Worm (Caenorhabditis elegans) whole organism, L4 larva: ENCODE data around the gene tax-6.

ENCODE experiments used
- F37D6.2 ChIP-seq: sonication (generic microtip); optimal IDR thresholded peaks from 2 replicates; lab custom pipeline; 2016; ENCODE audit warnings: mild to moderate bottlenecking, missing genetic modification characterization, missing compliant biosample characterization
- F44E2.7 ChIP-seq: fragments of 200-800 bp; sonication (Bioruptor generic); IDR thresholded peaks from 2 replicates; pipeline ENCODE4 v2.1.2; 2022; ENCODE audit warnings: missing genetic modification characterization, missing compliant biosample characterization
- F49E8.2 ChIP-seq: sonication (generic microtip); optimal IDR thresholded peaks from 2 replicates; lab custom pipeline; 2016; ENCODE audit warnings: missing compliant biosample characterization, mild to moderate bottlenecking, missing genetic modification characterization, borderline replicate concordance
- T26A8.4 ChIP-seq: fragments of 200-800 bp; sonication (Bioruptor generic); IDR thresholded peaks from 2 replicates; pipeline ENCODE4 v1.3.6; 2022; ENCODE audit warnings: missing genetic modification characterization, missing compliant biosample characterization
- Y105C5A.15 ChIP-seq: fragments of 200-800 bp; sonication (Bioruptor generic); IDR thresholded peaks from 2 replicates; pipeline ENCODE4 v1.3.6; 2022; ENCODE audit warnings: missing genetic modification characterization, missing compliant biosample characterization
- ZK546.5 ChIP-seq, 2 experiments: sonication (generic microtip); optimal IDR thresholded peaks; 2 replicates each; lab custom pipeline; 2017; ENCODE audit warnings: missing biosample characterization in 2 of 2, missing genetic modification characterization in 2 of 2
- aly-2 ChIP-seq: sonication (generic microtip); optimal IDR thresholded peaks from 2 replicates; lab custom pipeline; 2018; ENCODE audit warnings: missing biosample characterization, missing genetic modification characterization
- attf-4 ChIP-seq: sonication (generic microtip); optimal IDR thresholded peaks from 3 replicates; lab custom pipeline; 2017; ENCODE audit warnings: missing biosample characterization, missing genetic modification characterization
- ceh-20 ChIP-seq: fragments of 200-800 bp; sonication (Bioruptor generic); IDR thresholded peaks from 2 replicates; pipeline ENCODE4 v1.3.6; 2022; ENCODE audit warnings: missing genetic modification reagents, missing genetic modification characterization, missing compliant biosample characterization
- ceh-28 ChIP-seq: fragments of 150-350 bp; optimal IDR thresholded peaks from 2 replicates; lab custom pipeline; 2014; ENCODE audit warnings: missing biosample characterization, missing genetic modification reagents, missing genetic modification characterization
- ces-1 ChIP-seq: fragments of 150-350 bp; sonication (generic microtip); optimal IDR thresholded peaks from 4 replicates; lab custom pipeline; 2014; ENCODE audit warnings: missing biosample characterization, missing genetic modification reagents, missing genetic modification characterization
- daf-16 ChIP-seq, 3 experiments: sonication (generic microtip); optimal IDR thresholded peaks; 2 replicates each; lab custom pipeline; 2016 to 2017; ENCODE audit warnings: missing genetic modification characterization in 3 of 3, missing genetic modification reagents in 3 of 3, mild to moderate bottlenecking in 2 of 3, missing compliant biosample characterization in 2 of 3, missing biosample characterization in 1 of 3, moderate library complexity in 1 of 3
- daf-8 ChIP-seq: fragments of 200-800 bp; sonication (Bioruptor generic); IDR thresholded peaks from 2 replicates; pipeline ENCODE4 v1.3.6; 2022; ENCODE audit warnings: missing genetic modification characterization, missing compliant biosample characterization
- dmd-6 ChIP-seq: fragments of 200-800 bp; sonication (Bioruptor generic); IDR thresholded peaks from 2 replicates; pipeline ENCODE4 v1.3.6; 2022; ENCODE audit warnings: missing genetic modification reagents, missing genetic modification characterization, missing compliant biosample characterization
- duxl-1 ChIP-seq: sonication (generic microtip); optimal IDR thresholded peaks from 2 replicates; lab custom pipeline; 2016; ENCODE audit warnings: mild to moderate bottlenecking, missing genetic modification characterization, moderate library complexity, missing compliant biosample characterization; ENCODE audit not compliant: poor library complexity
- dve-1 ChIP-seq: sonication (generic microtip); optimal IDR thresholded peaks from 2 replicates; lab custom pipeline; 2017; ENCODE audit warnings: antibody characterized with exemption, mild to moderate bottlenecking, missing genetic modification characterization, missing compliant biosample characterization; ENCODE audit not compliant: insufficient read depth
- egl-27 ChIP-seq: sonication (generic microtip); optimal IDR thresholded peaks from 3 replicates; lab custom pipeline; 2017; ENCODE audit warnings: missing biosample characterization, missing genetic modification reagents, missing genetic modification characterization
- hif-1 ChIP-seq, 2 experiments: sonication (generic microtip); optimal IDR thresholded peaks; 2 replicates each; lab custom pipeline; 2016 to 2017; ENCODE audit warnings: missing compliant biosample characterization in 2 of 2, missing genetic modification characterization in 2 of 2, missing genetic modification reagents in 2 of 2, missing genotype in 2 of 2, mild to moderate bottlenecking in 1 of 2
- hlh-11 ChIP-seq: fragments of 200-800 bp; sonication (Bioruptor generic); optimal IDR thresholded peaks from 2 replicates; lab custom pipeline; 2018; ENCODE audit warnings: mild to moderate bottlenecking, missing genetic modification characterization, missing compliant biosample characterization
- hlh-30 ChIP-seq: sonication (generic microtip); optimal IDR thresholded peaks from 2 replicates; lab custom pipeline; 2017; ENCODE audit warnings: antibody characterized with exemption, mild to moderate bottlenecking, missing genetic modification characterization, missing compliant biosample characterization; ENCODE audit not compliant: insufficient read depth
- lim-7 ChIP-seq: fragments of 200-800 bp; sonication (Bioruptor generic); IDR thresholded peaks from 2 replicates; pipeline ENCODE4 v1.3.6; 2022; ENCODE audit warnings: missing genetic modification characterization, missing compliant biosample characterization
- lin-1 ChIP-seq: fragments of 200-800 bp; sonication (Bioruptor generic); IDR thresholded peaks from 2 replicates; pipeline ENCODE4 v1.3.6; 2022; ENCODE audit warnings: missing genetic modification reagents, missing genetic modification characterization, missing compliant biosample characterization
- lin-39 ChIP-seq: fragments of 150-350 bp; optimal IDR thresholded peaks from 2 replicates; lab custom pipeline; 2014; ENCODE audit warnings: missing biosample characterization, missing genetic modification reagents, missing genetic modification characterization
- madf-5 ChIP-seq, 2 experiments: fragments of 200-800 bp; sonication (Bioruptor generic); IDR thresholded peaks; 2 replicates each; pipeline ENCODE4 v1.3.6; 2022; ENCODE audit warnings: missing compliant biosample characterization in 2 of 2, missing genetic modification characterization in 2 of 2
- mdl-1 ChIP-seq, 2 experiments: fragments of 150-350 bp in 1 of 2; sonication (generic microtip) in 1 of 2; optimal IDR thresholded peaks; 2 replicates each; lab custom pipeline; 2014 to 2017; ENCODE audit warnings: missing biosample characterization in 2 of 2, missing genetic modification characterization in 2 of 2
- mdt-29 ChIP-seq: fragments of 200-800 bp; sonication (Bioruptor generic); IDR thresholded peaks from 2 replicates; pipeline ENCODE4 v1.3.6; 2022; ENCODE audit warnings: missing genetic modification reagents, missing genetic modification characterization, missing compliant biosample characterization
- mes-2 ChIP-seq: sonication (generic microtip); optimal IDR thresholded peaks from 2 replicates; lab custom pipeline; 2016; ENCODE audit warnings: missing genotype, mild to moderate bottlenecking, missing genetic modification characterization, missing compliant biosample characterization; ENCODE audit not compliant: poor library complexity, severe bottlenecking
- mxl-2 ChIP-seq: fragments of 200-800 bp; sonication (Bioruptor generic); conservative IDR thresholded peaks from 2 replicates; pipeline ENCODE4 v1.3.6; 2022; ENCODE audit warnings: missing genetic modification reagents, missing genetic modification characterization, missing compliant biosample characterization
- nhr-102 ChIP-seq: sonication (generic microtip); optimal IDR thresholded peaks from 2 replicates; lab custom pipeline; 2016; ENCODE audit warnings: mild to moderate bottlenecking, missing genetic modification characterization, moderate library complexity, missing compliant biosample characterization
- nhr-111 ChIP-seq: fragments of 200-800 bp; sonication (Bioruptor generic); optimal IDR thresholded peaks from 2 replicates; lab custom pipeline; 2018; ENCODE audit warnings: mild to moderate bottlenecking, missing genetic modification characterization, missing compliant biosample characterization
- nhr-28 ChIP-seq: fragments of 150-350 bp; optimal IDR thresholded peaks from 2 replicates; lab custom pipeline; 2014; ENCODE audit warnings: missing biosample characterization, missing genetic modification characterization
- nhr-41 ChIP-seq: fragments of 200-800 bp; sonication (Bioruptor generic); IDR thresholded peaks from 2 replicates; pipeline ENCODE4 v1.3.6; 2022; ENCODE audit warnings: missing genetic modification reagents, missing genetic modification characterization, missing compliant biosample characterization
- nhr-42 ChIP-seq: fragments of 200-800 bp; sonication (Bioruptor generic); IDR thresholded peaks from 2 replicates; pipeline ENCODE4 v1.3.6; 2022; ENCODE audit warnings: missing genetic modification characterization, missing compliant biosample characterization
- nhr-48 ChIP-seq: sonication (generic microtip); optimal IDR thresholded peaks from 2 replicates; lab custom pipeline; 2016; ENCODE audit warnings: mild to moderate bottlenecking, missing genetic modification characterization, missing compliant biosample characterization
- pha-4 ChIP-seq, 2 experiments: fragments of 150-350 bp in 1 of 2; fragments of 200-800 bp in 1 of 2; sonication (Bioruptor generic) in 1 of 2; IDR thresholded peaks in 1 of 2; optimal IDR thresholded peaks in 1 of 2; 2 replicates each; pipeline versions ENCODE4 v1.3.6 to Lab custom; 2014 to 2022; ENCODE audit warnings: missing genetic modification characterization in 2 of 2, missing genetic modification reagents in 2 of 2, missing biosample characterization in 1 of 2, missing compliant biosample characterization in 1 of 2
- php-3 ChIP-seq: fragments of 200-800 bp; sonication (Bioruptor generic); IDR thresholded peaks from 2 replicates; pipeline ENCODE4 v1.3.6; 2022; ENCODE audit warnings: missing genetic modification reagents, missing genetic modification characterization, missing compliant biosample characterization
- pqm-1 ChIP-seq: sonication (generic microtip); optimal IDR thresholded peaks from 2 replicates; lab custom pipeline; 2017; ENCODE audit warnings: missing biosample characterization, missing genetic modification characterization
- saeg-2 ChIP-seq: fragments of 200-800 bp; sonication (Bioruptor generic); IDR thresholded peaks from 2 replicates; pipeline ENCODE4 v1.3.6; 2022; ENCODE audit warnings: missing genetic modification reagents, missing genetic modification characterization, missing compliant biosample characterization
- spr-1 ChIP-seq: sonication (generic microtip); optimal IDR thresholded peaks from 2 replicates; lab custom pipeline; 2016; ENCODE audit warnings: mild to moderate bottlenecking, missing genetic modification characterization, missing compliant biosample characterization
- tra-1 ChIP-seq: fragments of 200-800 bp; sonication (Bioruptor generic); IDR thresholded peaks from 2 replicates; pipeline ENCODE4 v1.3.6; 2022; ENCODE audit warnings: missing genetic modification reagents, missing genetic modification characterization, missing compliant biosample characterization
- unc-130 ChIP-seq: sonication (generic microtip); optimal IDR thresholded peaks from 2 replicates; lab custom pipeline; 2016; ENCODE audit warnings: missing genetic modification reagents, missing genetic modification characterization, missing compliant biosample characterization
- unc-62 ChIP-seq, 3 experiments: fragments of 150-350 bp in 1 of 3; sonication (generic microtip); optimal IDR thresholded peaks in 2 of 3; peaks in 1 of 3; 1 replicate in 1 of 3; 2 replicates in 2 of 3; lab custom pipeline; 2014 to 2017; ENCODE audit warnings: missing biosample characterization in 3 of 3, missing genetic modification characterization in 3 of 3, missing genetic modification reagents in 3 of 3, missing genotype in 1 of 3
- zag-1 ChIP-seq: fragments of 150-350 bp; optimal IDR thresholded peaks from 2 replicates; lab custom pipeline; 2014; ENCODE audit warnings: missing biosample characterization, missing genetic modification characterization
- zip-11 ChIP-seq: fragments of 200-800 bp; sonication (Bioruptor generic); IDR thresholded peaks from 2 replicates; pipeline ENCODE4 v1.3.6; 2022; ENCODE audit warnings: missing genetic modification characterization, missing compliant biosample characterization

tax-6 gene

ce11 chrIV:10463127-10463526, 38.3 kb downstream of the tax-6 start:
- TF ChIP-seq nhr-102 (peak; percentile 71), nhr-41 (GFP tag; lab: Robert Waterston, UW) (no peak), aly-2 (tag; lab: Kevin White, UChicago) (no peak), ceh-28 (tag; lab: Kevin White, UChicago) (no peak), lin-39 (tag; lab: Kevin White, UChicago) (no peak), Y105C5A.15 (GFP tag; lab: Robert Waterston, UW) (no peak), lim-7 (GFP tag; lab: Robert Waterston, UW) (no peak), egl-27 (tag; lab: Kevin White, UChicago) (no peak), attf-4 (no peak), mdl-1 (tag; optimal IDR thresholded peaks at IDR 0.05; lab: Kevin White, UChicago) (no peak), ceh-20 (peak; percentile 76), pha-4 (GFP tag; IDR thresholded peaks at IDR 0.05; lab: Robert Waterston, UW) (no peak; the same call in 1 of the 2 replicates), pha-4 (tag; optimal IDR thresholded peaks at IDR 0.05; lab: Kevin White, UChicago) (no peak), unc-62 (GFP tag; optimal IDR thresholded peaks at IDR 0.05 in 1 of 2; lab: Kevin White, UChicago) (peak in 1 of 2 experiments; percentile 81), unc-62 (tag; optimal IDR thresholded peaks at IDR 0.05; lab: Kevin White, UChicago) (no peak), F44E2.7 (no peak), unc-130 (GFP tag; lab: Kevin White, UChicago) (no peak), tra-1 (peak; percentile 87), F49E8.2 (tag; lab: Kevin White, UChicago) (no peak), pqm-1 (tag; lab: Kevin White, UChicago) (peak; percentile 84), madf-5 (GFP tag; IDR thresholded peaks at IDR 0.05; lab: Robert Waterston, UW) (no peak), zag-1 (tag; lab: Kevin White, UChicago) (no peak), dve-1 (tag; lab: Kevin White, UChicago) (peak; percentile 83), nhr-28 (tag; lab: Kevin White, UChicago) (peak; percentile 77), saeg-2 (GFP tag; lab: Robert Waterston, UW) (peak; percentile 77; the same call in 1 of the 2 replicates), mes-2 (tag; lab: Kevin White, UChicago) (no peak), nhr-48 (tag; lab: Kevin White, UChicago) (peak; percentile 80), daf-8 (GFP tag; lab: Robert Waterston, UW) (no peak), nhr-42 (GFP tag; lab: Robert Waterston, UW) (0 out of 2 replicates have a peak, but pooled peaks have one; percentile 29), hif-1 (tag; optimal IDR thresholded peaks at IDR 0.05; lab: Kevin White, UChicago) (no peak), duxl-1 (tag; lab: Kevin White, UChicago) (no peak), hlh-11 (tag; lab: Kevin White, UChicago) (peak; percentile 91), mdt-29 (GFP tag; lab: Robert Waterston, UW) (no peak), nhr-111 (GFP tag; lab: Kevin White, UChicago) (no peak), spr-1 (tag; lab: Kevin White, UChicago) (no peak), zip-11 (GFP tag; lab: Robert Waterston, UW) (no peak), F37D6.2 (tag; lab: Kevin White, UChicago) (no peak), lin-1 (GFP tag; lab: Robert Waterston, UW) (peak; percentile 84), T26A8.4 (GFP tag; lab: Robert Waterston, UW) (0 out of 2 replicates have a peak, but pooled peaks have one; percentile 14), php-3 (GFP tag; lab: Robert Waterston, UW) (peak; percentile 96), ZK546.5 (tag; optimal IDR thresholded peaks at IDR 0.05; lab: Kevin White, UChicago) (no peak), dmd-6 (GFP tag; lab: Robert Waterston, UW) (peak; percentile 98), daf-16 (GFP tag; optimal IDR thresholded peaks at IDR 0.05; lab: Kevin White, UChicago) (peak in 1 of 2 experiments; percentile 71), daf-16 (tag; optimal IDR thresholded peaks at IDR 0.05; lab: Kevin White, UChicago) (peak; percentile 82), ces-1 (no peak), mxl-2 (GFP tag; lab: Robert Waterston, UW) (peak; percentile 89), hlh-30 (tag; lab: Kevin White, UChicago) (peak; percentile 55)
- TF ChIP-seq, all 104 proteins: peak for 18
